Fruit fly (Drosophila melanogaster) whole organism, embryonic: Measurements from ENCODE around the gene CG46308.

Source experiments
- CG10321 ChIP-seq: fragments of 200-800 bp; sonication (Bioruptor generic); IDR thresholded peaks from 2 replicates; pipeline ENCODE4 v1.3.6; 2022; ENCODE audit warnings: missing biosample characterization, missing genetic modification characterization
- CG15011 ChIP-seq: fragments of 200-800 bp; sonication (Bioruptor generic); optimal IDR thresholded peaks from 3 replicates; lab custom pipeline; 2018; ENCODE audit warnings: missing biosample characterization, mild to moderate bottlenecking, missing genetic modification characterization
- CG15479 ChIP-seq: fragments of 200-800 bp; sonication (Bioruptor generic); optimal IDR thresholded peaks from 3 replicates; lab custom pipeline; 2019; ENCODE audit warnings: missing biosample characterization, mild to moderate bottlenecking, missing genetic modification characterization, moderate library complexity
- CG16779 ChIP-seq: fragments of 200-800 bp; sonication (Bioruptor generic); IDR thresholded peaks from 2 replicates; pipeline ENCODE4 v1.3.6; 2022; ENCODE audit warnings: missing biosample characterization, missing genetic modification characterization
- CG3838 ChIP-seq: fragments of 200-800 bp; sonication (Bioruptor generic); optimal IDR thresholded peaks from 3 replicates; lab custom pipeline; 2016; ENCODE audit warnings: missing biosample characterization, missing genetic modification characterization
- CG4404 ChIP-seq: fragments of 200-800 bp; sonication (Bioruptor generic); IDR thresholded peaks from 2 replicates; pipeline ENCODE4 v1.3.6; 2022; ENCODE audit warnings: missing biosample characterization, missing genetic modification characterization
- CG4820 ChIP-seq: fragments of 200-800 bp; sonication (Bioruptor generic); optimal IDR thresholded peaks from 3 replicates; lab custom pipeline; 2016; ENCODE audit warnings: missing biosample characterization, missing genetic modification characterization
- CG5953 ChIP-seq: fragments of 200-800 bp; sonication (Bioruptor generic); IDR thresholded peaks from 2 replicates; pipeline ENCODE4 v1.3.6; 2022; ENCODE audit warnings: missing biosample characterization, missing genetic modification characterization
- CG6175 ChIP-seq: fragments of 200-800 bp; sonication (Bioruptor generic); IDR thresholded peaks from 3 replicates; pipeline ENCODE4 v1.3.6; 2022; ENCODE audit warnings: missing biosample characterization, missing genetic modification characterization
- CG7963 ChIP-seq: fragments of 200-800 bp; sonication (Bioruptor generic); IDR thresholded peaks from 3 replicates; pipeline ENCODE4 v1.3.6; 2022; ENCODE audit warnings: missing biosample characterization, missing genetic modification characterization; ENCODE audit not compliant: partially characterized antibody
- CG7987 ChIP-seq: fragments of 200-800 bp; sonication (Bioruptor generic); optimal IDR thresholded peaks from 2 replicates; lab custom pipeline; 2018; ENCODE audit warnings: missing biosample characterization, mild to moderate bottlenecking, missing genetic modification characterization, moderate library complexity
- CG8281 ChIP-seq: fragments of 200-800 bp; sonication (Bioruptor generic); optimal IDR thresholded peaks from 2 replicates; lab custom pipeline; 2018; ENCODE audit warnings: missing biosample characterization, mild to moderate bottlenecking, missing genetic modification characterization, moderate library complexity
- CG8359 ChIP-seq: fragments of 200-800 bp; sonication (Bioruptor generic); optimal IDR thresholded peaks from 2 replicates; lab custom pipeline; 2017; ENCODE audit warnings: missing biosample characterization, mild to moderate bottlenecking, missing genetic modification characterization, borderline replicate concordance
- CHES-1-like ChIP-seq: fragments of 200-800 bp; sonication (Bioruptor generic); optimal IDR thresholded peaks from 2 replicates; lab custom pipeline; 2016; ENCODE audit warnings: missing biosample characterization, missing genetic modification characterization
- Dbx ChIP-seq: fragments of 200-800 bp; sonication (Bioruptor generic); IDR thresholded peaks from 3 replicates; pipeline ENCODE4 v1.3.6; 2022; ENCODE audit warnings: missing biosample characterization, missing genetic modification characterization
- Deaf1 ChIP-seq: fragments of 200-800 bp; optimal IDR thresholded peaks from 3 replicates; lab custom pipeline; 2019; ENCODE audit warnings: missing biosample characterization, mild to moderate bottlenecking, missing genetic modification characterization, moderate library complexity
- Dek ChIP-seq: fragments of 200-800 bp; sonication (Bioruptor generic); optimal IDR thresholded peaks from 3 replicates; lab custom pipeline; 2019; ENCODE audit warnings: missing biosample characterization, mild to moderate bottlenecking, missing genetic modification characterization, moderate library complexity
- Doc3 ChIP-seq: fragments of 200-800 bp; sonication (Bioruptor generic); IDR thresholded peaks from 3 replicates; pipeline ENCODE4 v1.3.6; 2022; ENCODE audit warnings: missing biosample characterization, missing genetic modification characterization; ENCODE audit not compliant: partially characterized antibody
- Dp ChIP-seq: fragments of 200-800 bp; sonication (Bioruptor generic); optimal IDR thresholded peaks from 2 replicates; lab custom pipeline; 2018; ENCODE audit warnings: missing biosample characterization, mild to moderate bottlenecking, missing genetic modification characterization, moderate library complexity
- Drgx ChIP-seq: fragments of 200-800 bp; sonication (Bioruptor generic); IDR thresholded peaks from 2 replicates; pipeline ENCODE4 v1.3.6; 2022; ENCODE audit warnings: missing biosample characterization, missing genetic modification characterization
- Ets97D ChIP-seq: fragments of 200-800 bp; sonication (Bioruptor generic); optimal IDR thresholded peaks from 3 replicates; lab custom pipeline; 2016; ENCODE audit warnings: missing biosample characterization, missing genetic modification characterization
- Fer2 ChIP-seq: fragments of 200-800 bp; sonication (Bioruptor generic); optimal IDR thresholded peaks from 2 replicates; lab custom pipeline; 2018; ENCODE audit warnings: missing biosample characterization, mild to moderate bottlenecking, missing genetic modification characterization, moderate library complexity
- Hr78 ChIP-seq, 2 experiments: fragments of 200-800 bp in 1 of 2; fragments of >200 bp in 1 of 2; sonication (Bioruptor generic) in 1 of 2; optimal IDR thresholded peaks; 2 replicates each; lab custom pipeline; 2017 to 2019; ENCODE audit warnings: missing biosample characterization in 2 of 2, missing genetic modification characterization in 2 of 2, mild to moderate bottlenecking in 1 of 2, moderate library complexity in 1 of 2
- Neu2 ChIP-seq: fragments of 200-800 bp; sonication (Bioruptor generic); optimal IDR thresholded peaks from 3 replicates; lab custom pipeline; 2016; ENCODE audit warnings: missing biosample characterization, missing genetic modification characterization, borderline replicate concordance
- Nf-YB ChIP-seq: fragments of 200-800 bp; sonication (Bioruptor generic); optimal IDR thresholded peaks from 3 replicates; lab custom pipeline; 2019; ENCODE audit warnings: missing biosample characterization, mild to moderate bottlenecking, missing genetic modification characterization, moderate library complexity
- Sin3A ChIP-seq: fragments of >200 bp; optimal IDR thresholded peaks from 2 replicates; lab custom pipeline; 2018
- Six4 ChIP-seq: fragments of 200-800 bp; sonication (Bioruptor generic); optimal IDR thresholded peaks from 2 replicates; lab custom pipeline; 2016; ENCODE audit warnings: missing biosample characterization, missing genetic modification characterization
- Sry-β ChIP-seq: fragments of 200-800 bp; sonication (Bioruptor generic); optimal IDR thresholded peaks from 2 replicates; lab custom pipeline; 2018; ENCODE audit warnings: missing biosample characterization, mild to moderate bottlenecking, missing genetic modification characterization, moderate library complexity
- Xbp1 ChIP-seq: fragments of 200-800 bp; sonication (Bioruptor generic); optimal IDR thresholded peaks from 3 replicates; lab custom pipeline; 2016; ENCODE audit warnings: missing biosample characterization, mild to moderate bottlenecking, missing genetic modification characterization
- YL-1 ChIP-seq: fragments of 200-800 bp; sonication (Bioruptor generic); optimal IDR thresholded peaks from 3 replicates; lab custom pipeline; 2017; ENCODE audit warnings: missing biosample characterization, mild to moderate bottlenecking, missing genetic modification characterization
- ac ChIP-seq: fragments of 200-800 bp; sonication (Bioruptor generic); optimal IDR thresholded peaks from 3 replicates; lab custom pipeline; 2017; ENCODE audit warnings: missing biosample characterization, mild to moderate bottlenecking, missing genetic modification characterization
- amos ChIP-seq: fragments of 200-800 bp; sonication (Bioruptor generic); IDR thresholded peaks from 2 replicates; pipeline ENCODE4 v1.3.6; 2022; ENCODE audit warnings: missing biosample characterization, missing genetic modification characterization; ENCODE audit not compliant: partially characterized antibody
- ato ChIP-seq: fragments of 200-800 bp; sonication (Bioruptor generic); IDR thresholded peaks from 2 replicates; pipeline ENCODE4 v1.3.6; 2022; ENCODE audit warnings: missing biosample characterization, missing genetic modification characterization; ENCODE audit not compliant: partially characterized antibody
- bab2 ChIP-seq: fragments of 200-800 bp; sonication (Bioruptor generic); optimal IDR thresholded peaks from 2 replicates; lab custom pipeline; 2016; ENCODE audit warnings: missing biosample characterization, missing genetic modification characterization
- chinmo ChIP-seq: fragments of 200-800 bp; sonication (Bioruptor generic); IDR thresholded peaks from 4 replicates; pipeline ENCODE4 v1.3.6; 2022; ENCODE audit warnings: missing biosample characterization, missing genetic modification characterization; ENCODE audit not compliant: partially characterized antibody
- crol ChIP-seq: fragments of 200-800 bp; sonication (Bioruptor generic); IDR thresholded peaks from 2 replicates; pipeline ENCODE4 v1.3.6; 2022; ENCODE audit warnings: missing biosample characterization, missing genetic modification characterization
- cwo ChIP-seq: fragments of 200-800 bp; sonication (Bioruptor generic); optimal IDR thresholded peaks from 3 replicates; lab custom pipeline; 2017; ENCODE audit warnings: missing biosample characterization, missing genetic modification characterization, mild to moderate bottlenecking, moderate library complexity, missing genetic modification reagents
- fd64A ChIP-seq: fragments of 200-800 bp; sonication (Bioruptor generic); optimal IDR thresholded peaks from 3 replicates; lab custom pipeline; 2018; ENCODE audit warnings: missing biosample characterization, mild to moderate bottlenecking, missing genetic modification characterization
- gt ChIP-seq: fragments of 200-800 bp; sonication (Bioruptor generic); IDR thresholded peaks from 2 replicates; pipeline ENCODE4 v1.3.6; 2022; ENCODE audit warnings: missing biosample characterization, missing genetic modification characterization
- kay ChIP-seq: fragments of 200-800 bp; sonication (Bioruptor generic); optimal IDR thresholded peaks from 2 replicates; lab custom pipeline; 2016; ENCODE audit warnings: missing biosample characterization, missing genetic modification characterization
- klu ChIP-seq: fragments of 200-800 bp; sonication (Bioruptor generic); IDR thresholded peaks from 2 replicates; pipeline ENCODE4 v1.3.6; 2022; ENCODE audit warnings: missing biosample characterization, missing genetic modification characterization
- nerfin-2 ChIP-seq: fragments of 200-800 bp; sonication (Bioruptor generic); IDR thresholded peaks from 2 replicates; pipeline ENCODE4 v1.3.6; 2022; ENCODE audit warnings: missing biosample characterization, missing genetic modification characterization; ENCODE audit not compliant: partially characterized antibody
- pho ChIP-seq: fragments of 200-800 bp; sonication (Bioruptor generic); optimal IDR thresholded peaks from 2 replicates; lab custom pipeline; 2016; ENCODE audit warnings: missing biosample characterization, missing genetic modification characterization
- shn ChIP-seq: fragments of 200-800 bp; sonication (Bioruptor generic); optimal IDR thresholded peaks from 3 replicates; lab custom pipeline; 2016; ENCODE audit warnings: missing biosample characterization, missing genetic modification characterization
- stwl ChIP-seq: fragments of 200-800 bp; sonication (Bioruptor generic); optimal IDR thresholded peaks from 3 replicates; lab custom pipeline; 2018; ENCODE audit warnings: missing biosample characterization, mild to moderate bottlenecking, missing genetic modification characterization, moderate library complexity
- tx ChIP-seq: fragments of 200-800 bp; sonication (Bioruptor generic); optimal IDR thresholded peaks from 2 replicates; lab custom pipeline; 2016; ENCODE audit warnings: missing biosample characterization, missing genetic modification characterization
- wdn ChIP-seq: fragments of 200-800 bp; sonication (Bioruptor generic); IDR thresholded peaks from 2 replicates; pipeline ENCODE4 v1.3.6; 2022; ENCODE audit warnings: missing biosample characterization, missing genetic modification characterization

CG46308 gene

DNA sequence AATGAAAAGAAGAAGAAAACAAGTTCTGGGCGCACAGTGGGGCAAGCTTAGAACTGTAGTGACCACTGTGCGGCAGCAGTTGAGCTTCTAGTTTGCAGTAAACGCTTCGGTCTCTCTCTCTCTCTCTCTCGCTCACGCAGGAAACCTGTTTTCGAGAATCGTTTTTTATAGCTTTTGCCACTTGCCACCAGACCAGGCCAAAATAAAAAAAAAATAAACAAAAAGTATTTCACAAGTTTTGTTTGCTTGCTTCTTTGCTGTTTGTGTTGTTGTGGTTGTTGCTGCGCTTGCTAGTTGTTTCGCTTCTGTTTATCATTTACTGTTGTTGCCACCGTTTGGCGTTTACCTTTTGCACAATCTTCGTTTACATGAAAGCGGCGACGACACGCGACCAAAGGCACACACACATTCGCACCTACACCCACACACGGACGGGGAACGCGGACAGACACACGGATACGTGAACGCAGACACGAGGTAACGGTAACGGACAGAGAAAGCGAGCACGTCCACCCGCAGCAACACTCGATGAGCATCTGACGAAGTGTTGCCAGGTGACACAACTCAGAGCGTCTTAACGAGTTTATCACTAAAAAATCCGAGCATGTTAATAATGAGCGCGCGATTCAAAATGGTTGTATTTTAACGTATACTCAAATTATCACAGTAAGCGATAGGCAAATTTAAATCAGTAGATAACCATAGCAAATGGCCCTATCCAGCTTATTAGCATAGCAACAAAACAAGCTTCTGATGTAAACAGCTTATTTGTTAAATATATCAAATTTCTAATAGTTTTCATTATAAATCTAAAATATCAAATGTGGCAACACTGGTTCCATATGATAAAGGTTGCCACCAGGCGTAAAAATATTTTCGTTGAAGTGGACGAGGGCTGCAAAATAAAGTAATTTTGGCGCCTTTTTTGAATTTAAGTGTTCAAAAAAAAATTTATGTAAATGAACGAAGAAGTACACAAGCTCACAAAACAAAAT is 87.5 kb downstream of the CG46308 start, which contains the start of gene B4 (continued):
- TF ChIP-seq CG3838 (GFP tag; lab: Kevin White, UChicago) (peak; percentile 23), CG16779 (GFP tag; lab: Robert Waterston, UW) (peak; percentile 81; the same call in 1 of the 2 replicates), Dp (GFP tag; lab: Kevin White, UChicago) (peak; percentile 96), pho (GFP tag; lab: Kevin White, UChicago) (peak; percentile 18), Fer2 (tag; lab: Kevin White, UChicago) (no peak), CG7963 (GFP tag; lab: Robert Waterston, UW) (no peak), CG8359 (GFP tag; lab: Kevin White, UChicago) (peak; percentile 35), Six4 (GFP tag; lab: Kevin White, UChicago) (no peak), Drgx (GFP tag; lab: Robert Waterston, UW) (peak; percentile 66), amos (peak; percentile 60), ato (GFP tag; lab: Robert Waterston, UW) (no peak), CG15479 (GFP tag; lab: Kevin White, UChicago) (peak; percentile 53), klu (GFP tag; lab: Robert Waterston, UW) (no peak), CG8281 (tag; lab: Kevin White, UChicago) (no peak), Sry-β (peak; percentile 8), kay (GFP tag; lab: Kevin White, UChicago) (no peak), CG15011 (no peak), CG4820 (GFP tag; lab: Kevin White, UChicago) (no peak), nerfin-2 (GFP tag; lab: Robert Waterston, UW) (peak; percentile 35; the same call in 1 of the 2 replicates), CG10321 (GFP tag; lab: Robert Waterston, UW) (0 out of 2 replicates have a peak, but pooled peaks have one; percentile 35), Sin3A (lab: Kevin White, UChicago) (peak; percentile 68), cwo (GFP tag; lab: Kevin White, UChicago) (peak; percentile 91), YL-1 (GFP tag; lab: Kevin White, UChicago) (peak; percentile 11), stwl (no peak), Doc3 (no peak), Hr78 (GFP tag; optimal IDR thresholded peaks at IDR 0.05; lab: Kevin White, UChicago) (no peak), tx (GFP tag; lab: Kevin White, UChicago) (no peak), wdn (GFP tag; lab: Robert Waterston, UW) (peak; percentile 58; the same call in 1 of the 2 replicates), Nf-YB (no peak), Deaf1 (peak; percentile 33), Ets97D (peak; percentile 27), crol (peak; percentile 1; the same call in 1 of the 2 replicates), ac (GFP tag; lab: Kevin White, UChicago) (no peak), shn (GFP tag; lab: Kevin White, UChicago) (no peak), Neu2 (GFP tag; lab: Kevin White, UChicago) (no peak), CG4404 (GFP tag; lab: Robert Waterston, UW) (no peak), Dek (tag; lab: Kevin White, UChicago) (no peak), Dbx (GFP tag; lab: Robert Waterston, UW) (peak; percentile 76; the same call in 2 of the 3 replicates), gt (GFP tag; lab: Robert Waterston, UW) (no peak), fd64A (peak; percentile 69), bab2 (GFP tag; lab: Kevin White, UChicago) (no peak), CHES-1-like (GFP tag; lab: Kevin White, UChicago) (peak; percentile 13), chinmo (GFP tag; lab: Robert Waterston, UW) (peak; percentile 81; the same call in 2 of the 4 replicates), Xbp1 (GFP tag; lab: Kevin White, UChicago) (no peak), CG5953 (peak; percentile 65; the same call in 1 of the 2 replicates), CG7987 (GFP tag; lab: Kevin White, UChicago) (peak; percentile 81), CG6175 (peak; percentile 90; the same call in 2 of the 3 replicates)
